Fruit fly (Drosophila melanogaster) whole organism: Measurements from ENCODE around the gene tal-2A.

ENCODE experiments used
- CG8478 ChIP-seq: fragments of >200 bp; optimal IDR thresholded peaks from 2 replicates; lab custom pipeline; 2018; ENCODE audit warnings: inconsistent platforms
- EcR ChIP-seq, 2 experiments: fragments of >200 bp; optimal IDR thresholded peaks; 2 replicates each; lab custom pipeline; 2017; ENCODE audit warnings: missing biosample characterization in 2 of 2, missing genetic modification characterization in 2 of 2, missing genetic modification reagents in 2 of 2
- pan ChIP-seq: fragments of >200 bp; optimal IDR thresholded peaks from 2 replicates; lab custom pipeline; 2017
- psq ChIP-seq: fragments of >200 bp; optimal IDR thresholded peaks from 2 replicates; lab custom pipeline; 2017

DNA sequence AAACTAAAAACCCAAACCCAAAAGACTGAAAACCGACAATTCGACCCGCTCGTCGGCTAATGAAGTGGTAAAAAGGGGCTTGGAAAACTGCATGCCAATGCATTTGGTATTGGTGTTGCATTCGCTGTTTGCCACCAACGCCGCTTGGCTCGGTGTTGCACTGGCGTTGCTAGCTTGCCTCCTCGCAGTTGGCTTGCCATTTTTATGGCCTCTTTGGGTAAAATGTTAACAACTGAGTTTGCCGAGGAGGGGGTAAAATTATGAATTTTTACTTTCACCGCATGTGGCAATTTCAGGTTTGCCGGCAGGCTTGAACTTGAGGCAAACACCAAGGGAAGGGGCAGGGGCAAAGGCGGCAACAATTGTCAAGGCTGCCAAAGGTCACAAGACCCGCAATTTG is 24.2 kb upstream of the tal-2A start:
- TF ChIP-seq EcR (GFP tag; optimal IDR thresholded peaks at IDR 0.05; lab: Kevin White, UChicago) = no peak
- TF ChIP-seq CG8478 (lab: Kevin White, UChicago) = no peak
- no peak for TF ChIP-seq psq
- TF ChIP-seq pan (lab: Kevin White, UChicago) = no peak
